Fruit fly (Drosophila melanogaster) whole organism, pupa: ENCODE measurements around the gene lgs.

Source experiments
- CG12605 ChIP-seq: fragments of 200-800 bp; sonication (Bioruptor generic); IDR thresholded peaks from 2 replicates; pipeline ENCODE4 v1.3.6; 2022; ENCODE audit warnings: missing biosample characterization, missing genetic modification characterization
- CG13204 ChIP-seq: fragments of 200-800 bp; sonication (Bioruptor generic); optimal IDR thresholded peaks from 2 replicates; lab custom pipeline; 2018; ENCODE audit warnings: missing biosample characterization, mild to moderate bottlenecking, missing genetic modification characterization, moderate library complexity
- CG15710 ChIP-seq: fragments of 200-800 bp; sonication (Bioruptor generic); optimal IDR thresholded peaks from 2 replicates; lab custom pipeline; 2018; ENCODE audit warnings: missing biosample characterization, mild to moderate bottlenecking, missing genetic modification characterization, moderate library complexity
- CG32121 ChIP-seq: fragments of 200-800 bp; sonication (Bioruptor generic); IDR thresholded peaks from 2 replicates; pipeline ENCODE4 v1.3.6; 2022; ENCODE audit warnings: missing biosample characterization, missing genetic modification characterization
- CG34367 ChIP-seq: fragments of 200-800 bp; sonication (Bioruptor generic); optimal IDR thresholded peaks from 2 replicates; lab custom pipeline; 2018; ENCODE audit warnings: missing biosample characterization, mild to moderate bottlenecking, missing genetic modification characterization
- CG9948 ChIP-seq: fragments of 200-800 bp; sonication (Bioruptor generic); optimal IDR thresholded peaks from 2 replicates; lab custom pipeline; 2018; ENCODE audit warnings: missing biosample characterization, mild to moderate bottlenecking, missing genetic modification characterization, moderate library complexity
- D1 ChIP-seq: fragments of 200-800 bp; sonication (Bioruptor generic); optimal IDR thresholded peaks from 2 replicates; lab custom pipeline; 2018; ENCODE audit warnings: missing biosample characterization, mild to moderate bottlenecking, missing genetic modification characterization, moderate library complexity
- EcR ChIP-seq: fragments of 200-800 bp; sonication (Bioruptor generic); optimal IDR thresholded peaks from 3 replicates; lab custom pipeline; 2019; ENCODE audit warnings: missing biosample characterization, missing genetic modification characterization, mild to moderate bottlenecking, moderate library complexity, missing genetic modification reagents
- Ets98B ChIP-seq: fragments of 200-800 bp; sonication (Bioruptor generic); IDR thresholded peaks from 2 replicates; pipeline ENCODE4 v1.3.6; 2022; ENCODE audit warnings: missing biosample characterization, missing genetic modification characterization
- Pif1B ChIP-seq: fragments of 200-800 bp; sonication (Bioruptor generic); optimal IDR thresholded peaks from 3 replicates; lab custom pipeline; 2016; ENCODE audit warnings: missing biosample characterization, missing genetic modification characterization
- fd96Ca ChIP-seq: fragments of 200-800 bp; sonication (Bioruptor generic); IDR thresholded peaks from 3 replicates; pipeline ENCODE4 v1.3.6; 2022; ENCODE audit warnings: missing biosample characterization, missing genetic modification characterization
- gl ChIP-seq: fragments of 200-800 bp; sonication (Bioruptor generic); optimal IDR thresholded peaks from 2 replicates; lab custom pipeline; 2018; ENCODE audit warnings: missing biosample characterization, mild to moderate bottlenecking, missing genetic modification characterization

- TF ChIP-seq Pif1B (GFP tag; lab: Kevin White, UChicago) = no peak
- TF ChIP-seq EcR = no peak
- TF ChIP-seq gl (tag; lab: Kevin White, UChicago) = no peak
- TF ChIP-seq fd96Ca (GFP tag; lab: Robert Waterston, UW) = no peak
- no peak for TF ChIP-seq Ets98B (GFP tag; lab: Robert Waterston, UW)
- TF ChIP-seq CG9948 (tag; lab: Kevin White, UChicago) = no peak
- no peak for TF ChIP-seq CG15710
- no peak for TF ChIP-seq D1 (tag; lab: Kevin White, UChicago)
- no peak for TF ChIP-seq CG13204
- no peak for TF ChIP-seq CG12605 (GFP tag; lab: Robert Waterston, UW)
- no peak for TF ChIP-seq CG32121 (GFP tag; lab: Robert Waterston, UW)
- TF ChIP-seq CG34367 (tag; lab: Kevin White, UChicago) = no peak
These were observed 15.5 kb downstream of the lgs start for dm6 chr4:428256-428655.
